Fruit fly (Drosophila melanogaster): ENCODE data around the gene mtgo.

Gene mtgo

DNA sequence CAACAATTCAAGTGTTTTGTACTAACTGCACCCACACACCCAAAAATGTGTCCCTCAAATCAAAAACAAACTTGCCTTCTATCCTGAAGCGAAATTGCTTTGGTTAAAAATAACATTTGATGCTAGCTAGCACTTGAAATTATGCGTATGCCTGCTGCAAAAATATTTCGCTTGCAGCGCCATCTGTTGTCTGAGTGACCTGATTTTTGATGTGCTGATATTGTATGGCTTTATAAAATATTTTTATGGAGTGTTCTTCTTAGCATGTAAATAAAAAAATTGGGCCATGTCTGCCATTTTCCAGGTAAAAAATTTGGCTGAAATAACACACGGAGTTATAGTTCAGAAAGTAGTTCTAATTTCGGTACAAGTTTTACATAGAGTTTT lies 53.9 kb downstream of the mtgo start:
- no peak for TF ChIP-seq tgo (GFP tag; IDR thresholded peaks at IDR 0.05)
- peak; percentile 69 for TF ChIP-seq CTCF (GFP tag; optimal IDR thresholded peaks at IDR 0.05)

DNA sequence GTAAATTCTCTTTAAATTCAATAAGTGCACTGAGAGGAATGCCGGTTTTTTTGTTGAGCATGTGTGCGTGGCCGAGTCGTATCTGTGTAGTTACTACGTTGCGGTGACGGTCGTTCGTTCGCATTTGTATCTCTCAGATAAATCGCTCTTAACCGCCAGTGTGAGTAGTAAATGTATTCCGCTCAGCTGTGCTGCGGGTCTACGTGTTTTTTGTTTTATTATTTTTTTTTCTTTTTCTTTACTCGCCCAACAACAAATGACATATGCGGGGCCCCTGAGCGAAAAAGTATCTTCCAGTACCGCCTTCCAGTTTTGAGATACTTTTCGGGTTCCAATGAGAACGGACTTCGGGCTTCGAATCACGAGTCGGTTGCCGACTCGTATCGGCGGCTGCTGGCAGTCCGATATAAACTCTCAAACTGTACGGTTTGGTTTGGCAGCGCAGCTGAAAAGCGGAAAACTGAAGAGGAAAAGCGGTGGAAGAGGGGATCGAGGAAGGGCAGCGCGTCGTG lies 56.8 kb downstream of the mtgo start:
- TF ChIP-seq HLH54F (GFP tag; optimal IDR thresholded peaks at IDR 0.05) (no peak), CG12071 (GFP tag; optimal IDR thresholded peaks at IDR 0.05) (peak; percentile 40), Gug (GFP tag; IDR thresholded peaks at IDR 0.05) (0 out of 4 replicates have a peak, but pooled peaks have one; percentile 10), knrl (GFP tag; IDR thresholded peaks at IDR 0.05; ENCODE audit: partially characterized antibody) (no peak; the same call in 2 of the 3 replicates), cas (GFP tag; IDR thresholded peaks at IDR 0.05) (peak; percentile 25; the same call in 1 of the 2 replicates), CG3726 (GFP tag; IDR thresholded peaks at IDR 0.05) (no peak), CG11398 (GFP tag; optimal IDR thresholded peaks at IDR 0.05) (peak; percentile 11), CG4854 (GFP tag; optimal IDR thresholded peaks at IDR 0.05) (no peak), Dip3 (GFP tag; optimal IDR thresholded peaks at IDR 0.05) (peak; percentile 21), CkIIα-i1 (GFP tag; IDR thresholded peaks at IDR 0.05) (no peak), CG11504 (tag; optimal IDR thresholded peaks at IDR 0.05) (no peak), Ets97D (GFP tag; optimal IDR thresholded peaks at IDR 0.05) (no peak), CG10274 (GFP tag; optimal IDR thresholded peaks at IDR 0.05) (no peak), Jarid2 (GFP tag; optimal IDR thresholded peaks at IDR 0.05) (peak; percentile 100), pho (GFP tag; optimal IDR thresholded peaks at IDR 0.05) (peak; percentile 14), insv (GFP tag; optimal IDR thresholded peaks at IDR 0.05) (peak in 1 of 2 experiments; percentile 92), CG4404 (GFP tag; IDR thresholded peaks at IDR 0.05) (no peak), Usf (GFP tag; optimal IDR thresholded peaks at IDR 0.05) (no peak), mld (GFP tag; IDR thresholded peaks at IDR 0.05; ENCODE audit: partially characterized antibody) (no peak), Mrtf (GFP tag; IDR thresholded peaks at IDR 0.05) (no peak), mam (GFP tag; optimal IDR thresholded peaks at IDR 0.05) (no peak), lilli (GFP tag; optimal IDR thresholded peaks at IDR 0.05) (no peak), CG10565 (GFP tag; optimal IDR thresholded peaks at IDR 0.05) (no peak), CG8944 (GFP tag; optimal IDR thresholded peaks at IDR 0.05) (no peak), CG31441 (GFP tag; IDR thresholded peaks at IDR 0.05) (no peak), CG16779 (GFP tag; IDR thresholded peaks at IDR 0.05) (peak; percentile 70), jigr1 (GFP tag; IDR thresholded peaks at IDR 0.05) (no peak), sd (tag; optimal IDR thresholded peaks at IDR 0.05) (peak; percentile 80), CG13296 (GFP tag; optimal IDR thresholded peaks at IDR 0.05) (peak; percentile 41), Vsx1 (GFP tag; optimal IDR thresholded peaks at IDR 0.05) (no peak), crol (GFP tag; IDR thresholded peaks at IDR 0.05) (peak; percentile 99), br (optimal IDR thresholded peaks at IDR 0.05) (no peak), CG9876 (GFP tag; optimal IDR thresholded peaks at IDR 0.05) (peak; percentile 2), ab (GFP tag; optimal IDR thresholded peaks at IDR 0.05) (no peak), oc (tag; optimal IDR thresholded peaks at IDR 0.05) (peak; percentile 14), CG42726 (GFP tag; IDR thresholded peaks at IDR 0.05; ENCODE audit: partially characterized antibody) (no peak; the same call in 1 of the 2 replicates), YL-1 (GFP tag; optimal IDR thresholded peaks at IDR 0.05) (peak; percentile 8), aop (GFP tag; IDR thresholded peaks at IDR 0.05) (no peak; the same call in 1 of the 2 replicates), CG12659 (GFP tag; optimal IDR thresholded peaks at IDR 0.05) (no peak), Opbp (GFP tag; IDR thresholded peaks at IDR 0.05; ENCODE audit: partially characterized antibody) (no peak; the same call in 1 of the 3 replicates), ham (GFP tag; IDR thresholded peaks at IDR 0.05) (no peak), CoRest (tag; optimal IDR thresholded peaks at IDR 0.05) (no peak), ara (GFP tag; IDR thresholded peaks at IDR 0.05) (peak; percentile 7; the same call in 1 of the 2 replicates), Dll (GFP tag; IDR thresholded peaks at IDR 0.05; ENCODE audit: partially characterized antibody) (peak; percentile 48; the same call in 1 of the 4 replicates), unc-4 (GFP tag; IDR thresholded peaks at IDR 0.05; ENCODE audit: partially characterized antibody) (no peak; the same call in 1 of the 2 replicates), CG34422 (GFP tag; IDR thresholded peaks at IDR 0.05) (no peak; the same call in 2 of the 3 replicates), CG1792 (GFP tag; optimal IDR thresholded peaks at IDR 0.05) (no peak), so (GFP tag; IDR thresholded peaks at IDR 0.05) (no peak; the same call in 2 of the 3 replicates)

Data from whole organism, embryonic.